Worm (Caenorhabditis elegans): ENCODE measurements around the gene H11E01.2.

ce11 chrX:1587082-1587481, 33.8 kb upstream of the H11E01.2 start:
- TF ChIP-seq dao-5 (tag; optimal IDR thresholded peaks at IDR 0.05): no peak
- TF ChIP-seq him-1 (tag; optimal IDR thresholded peaks at IDR 0.05): no peak
